Fruit fly (Drosophila melanogaster): ENCODE measurements around the gene CG42238.

CG42238 gene

DNA sequence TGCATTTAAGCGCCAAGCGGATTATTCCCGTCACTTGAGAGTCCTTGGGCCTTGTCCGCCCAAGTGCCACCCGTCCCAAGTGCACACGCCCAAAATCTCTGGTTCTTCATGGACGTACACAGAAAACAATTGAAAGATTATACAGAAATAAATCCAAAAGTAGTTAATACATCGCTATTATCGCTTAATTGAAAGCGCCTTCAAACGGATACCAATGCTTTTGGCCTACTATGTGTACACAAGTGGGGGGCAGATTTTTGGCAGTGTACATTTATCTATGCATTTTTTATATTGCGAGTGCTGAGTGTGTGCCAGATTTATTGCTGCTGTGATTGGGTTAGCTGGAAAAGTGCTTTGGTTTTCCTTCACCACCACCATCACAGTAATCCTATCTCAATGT lies 103.3 kb downstream of the CG42238 start (continued):
- TF ChIP-seq Atf6 (GFP tag; IDR thresholded peaks at IDR 0.05) (0 out of 2 replicates have a peak, but pooled peaks have one; percentile 17), bsh (GFP tag; optimal IDR thresholded peaks at IDR 0.05) (peak in 1 of 2 experiments; percentile 39), Asciz (GFP tag; optimal IDR thresholded peaks at IDR 0.05) (no peak), D (optimal IDR thresholded peaks at IDR 0.05) (no peak), D (GFP tag; optimal IDR thresholded peaks at IDR 0.05) (peak; percentile 23), pum (GFP tag; optimal IDR thresholded peaks at IDR 0.05) (peak; percentile 23), NC2α (GFP tag; optimal IDR thresholded peaks at IDR 0.05) (no peak), CG10274 (GFP tag; optimal IDR thresholded peaks at IDR 0.05) (no peak), nmo (GFP tag; optimal IDR thresholded peaks at IDR 0.05) (peak; percentile 12), Adf1 (GFP tag; IDR thresholded peaks at IDR 0.05) (no peak), CG8388 (GFP tag; optimal IDR thresholded peaks at IDR 0.05) (peak; percentile 35), Sry-β (GFP tag; optimal IDR thresholded peaks at IDR 0.05) (no peak), sens (GFP tag) (peak; percentile 81), fd96Cb (tag; optimal IDR thresholded peaks at IDR 0.05) (peak; percentile 39), bcd (GFP tag; optimal IDR thresholded peaks at IDR 0.05) (peak; percentile 22), CG18262 (tag; optimal IDR thresholded peaks at IDR 0.05) (peak; percentile 11), gem (tag; optimal IDR thresholded peaks at IDR 0.05) (peak; percentile 44), ind (GFP tag; optimal IDR thresholded peaks at IDR 0.05) (no peak), CG6683 (GFP tag; optimal IDR thresholded peaks at IDR 0.05) (no peak), unpg (GFP tag; optimal IDR thresholded peaks at IDR 0.05) (peak; percentile 5), CG10979 (tag; optimal IDR thresholded peaks at IDR 0.05) (peak; percentile 14), CG2712 (tag; optimal IDR thresholded peaks at IDR 0.05) (peak; percentile 34), phol (tag; optimal IDR thresholded peaks at IDR 0.05) (peak; percentile 33), tap (tag; optimal IDR thresholded peaks at IDR 0.05) (no peak), dpn (GFP tag; optimal IDR thresholded peaks at IDR 0.05) (peak; percentile 13 to 14), CG16863 (GFP tag; optimal IDR thresholded peaks at IDR 0.05) (peak; percentile 13), dysf (GFP tag; IDR thresholded peaks at IDR 0.05) (0 out of 3 replicates have a peak, but pooled peaks have one; percentile 45), CG30403 (GFP tag; optimal IDR thresholded peaks at IDR 0.05) (peak; percentile 27), Hmr (GFP tag; optimal IDR thresholded peaks at IDR 0.05) (peak; percentile 6), ranshi (GFP tag; IDR thresholded peaks at IDR 0.05) (peak; percentile 29; the same call in 1 of the 2 replicates), Side (GFP tag; optimal IDR thresholded peaks at IDR 0.05) (no peak), sens-2 (GFP tag; IDR thresholded peaks at IDR 0.05) (0 out of 2 replicates have a peak, but pooled peaks have one; percentile 14), CG9727 (GFP tag; optimal IDR thresholded peaks at IDR 0.05) (peak; percentile 14), CG4404 (GFP tag; IDR thresholded peaks at IDR 0.05) (peak; percentile 32; the same call in 1 of the 2 replicates), Gug (GFP tag; IDR thresholded peaks at IDR 0.05) (peak; percentile 3; the same call in 1 of the 4 replicates), crc (GFP tag; optimal IDR thresholded peaks at IDR 0.05) (no peak), CG3163 (GFP tag; optimal IDR thresholded peaks at IDR 0.05) (no peak), ap (GFP tag; IDR thresholded peaks at IDR 0.05) (0 out of 2 replicates have a peak, but pooled peaks have one; percentile 11), CG10366 (GFP tag; IDR thresholded peaks at IDR 0.05) (peak; percentile 31; the same call in 1 of the 2 replicates), CG8290 (GFP tag; optimal IDR thresholded peaks at IDR 0.05) (no peak), CG8290 (tag; optimal IDR thresholded peaks at IDR 0.05) (no peak), fu2 (GFP tag; optimal IDR thresholded peaks at IDR 0.05) (no peak), ems (GFP tag; optimal IDR thresholded peaks at IDR 0.05) (peak; percentile 3), Antp (GFP tag; optimal IDR thresholded peaks at IDR 0.05) (peak; percentile 36), hkb (optimal IDR thresholded peaks at IDR 0.05) (no peak), hkb (GFP tag; IDR thresholded peaks at IDR 0.05) (peak; percentile 48), CG17359 (tag; optimal IDR thresholded peaks at IDR 0.05) (peak; percentile 14), Blimp-1 (GFP tag; optimal IDR thresholded peaks at IDR 0.05) (peak; percentile 18), CG17328 (GFP tag; IDR thresholded peaks at IDR 0.05) (peak; percentile 12; the same call in 1 of the 2 replicates), CG1832 (GFP tag; optimal IDR thresholded peaks at IDR 0.05) (no peak), Ptx1 (GFP tag; IDR thresholded peaks at IDR 0.05) (no peak; the same call in 1 of the 2 replicates)
